Fruit fly (Drosophila melanogaster) whole organism, embryonic: ENCODE measurements around the gene Nin.

Experiments
- Ada2b ChIP-seq: fragments of 200-800 bp; sonication (Bioruptor generic); IDR thresholded peaks from 2 replicates; pipeline ENCODE4 v1.3.6; 2022; ENCODE audit warnings: missing biosample characterization, missing genetic modification characterization
- CG10147 ChIP-seq: fragments of 200-800 bp; sonication (Bioruptor generic); optimal IDR thresholded peaks from 2 replicates; lab custom pipeline; 2019; ENCODE audit warnings: missing biosample characterization, mild to moderate bottlenecking, missing genetic modification characterization, moderate library complexity
- CG10209 ChIP-seq: fragments of 200-800 bp; sonication (Bioruptor generic); optimal IDR thresholded peaks from 3 replicates; lab custom pipeline; 2017; ENCODE audit warnings: missing biosample characterization, mild to moderate bottlenecking, missing genetic modification characterization, missing genetic modification reagents
- CG1024 ChIP-seq: fragments of 200-800 bp; sonication (Bioruptor generic); IDR thresholded peaks from 2 replicates; pipeline ENCODE4 v1.3.6; 2022; ENCODE audit warnings: missing biosample characterization, missing genetic modification characterization
- CG10366 ChIP-seq: fragments of 200-800 bp; sonication (Bioruptor generic); IDR thresholded peaks from 2 replicates; pipeline ENCODE4 v1.3.6; 2022; ENCODE audit warnings: missing biosample characterization, missing genetic modification characterization
- CG10431 ChIP-seq: fragments of 200-800 bp; sonication (Bioruptor generic); optimal IDR thresholded peaks from 3 replicates; lab custom pipeline; 2018; ENCODE audit warnings: missing biosample characterization, mild to moderate bottlenecking, missing genetic modification characterization
- CG10959 ChIP-seq: fragments of 200-800 bp; sonication (Bioruptor generic); IDR thresholded peaks from 2 replicates; pipeline ENCODE4 v1.3.6; 2022; ENCODE audit warnings: missing biosample characterization, missing genetic modification characterization
- CG1233 ChIP-seq: fragments of 200-800 bp; sonication (Bioruptor generic); optimal IDR thresholded peaks from 4 replicates; lab custom pipeline; 2018; ENCODE audit warnings: missing biosample characterization, mild to moderate bottlenecking, missing genetic modification characterization
- CG13775 ChIP-seq: fragments of 200-800 bp; sonication (Bioruptor generic); optimal IDR thresholded peaks from 3 replicates; lab custom pipeline; 2017; ENCODE audit warnings: missing biosample characterization, mild to moderate bottlenecking, missing genetic modification characterization
- CG1602 ChIP-seq: fragments of 200-800 bp; sonication (Bioruptor generic); optimal IDR thresholded peaks from 3 replicates; lab custom pipeline; 2016; ENCODE audit warnings: missing biosample characterization, missing genetic modification characterization
- CG17186 ChIP-seq: fragments of 200-800 bp; sonication (Bioruptor generic); optimal IDR thresholded peaks from 3 replicates; lab custom pipeline; 2017; ENCODE audit warnings: missing biosample characterization, missing genetic modification reagents, missing genetic modification characterization
- CG17829 ChIP-seq: fragments of 200-800 bp; optimal IDR thresholded peaks from 2 replicates; lab custom pipeline; 2019; ENCODE audit warnings: missing biosample characterization, mild to moderate bottlenecking, missing genetic modification characterization, moderate library complexity
- CG18619 ChIP-seq: fragments of 200-800 bp; sonication (Bioruptor generic); optimal IDR thresholded peaks from 3 replicates; lab custom pipeline; 2017; ENCODE audit warnings: missing biosample characterization, mild to moderate bottlenecking, missing genetic modification characterization
- CG3065 ChIP-seq: fragments of 200-800 bp; sonication (Bioruptor generic); optimal IDR thresholded peaks from 2 replicates; lab custom pipeline; 2016; ENCODE audit warnings: missing biosample characterization, missing genetic modification characterization
- CG4404 ChIP-seq: fragments of 200-800 bp; sonication (Bioruptor generic); IDR thresholded peaks from 2 replicates; pipeline ENCODE4 v1.3.6; 2022; ENCODE audit warnings: missing biosample characterization, missing genetic modification characterization
- CG6854 ChIP-seq: fragments of 200-800 bp; sonication (Bioruptor generic); optimal IDR thresholded peaks from 3 replicates; lab custom pipeline; 2017; ENCODE audit warnings: missing biosample characterization, mild to moderate bottlenecking, missing genetic modification characterization
- CG8281 ChIP-seq: fragments of 200-800 bp; sonication (Bioruptor generic); optimal IDR thresholded peaks from 2 replicates; lab custom pipeline; 2018; ENCODE audit warnings: missing biosample characterization, mild to moderate bottlenecking, missing genetic modification characterization, moderate library complexity
- CG8924 ChIP-seq: fragments of 200-800 bp; optimal IDR thresholded peaks from 3 replicates; lab custom pipeline; 2019; ENCODE audit warnings: missing biosample characterization, mild to moderate bottlenecking, missing genetic modification characterization, moderate library complexity
- D ChIP-seq, 2 experiments: fragments of 200-800 bp in 1 of 2; fragments of >200 bp in 1 of 2; sonication (Bioruptor generic) in 1 of 2; optimal IDR thresholded peaks; 2 replicates in 1 of 2; 3 replicates in 1 of 2; lab custom pipeline; 2017; ENCODE audit warnings: mild to moderate bottlenecking in 1 of 2, missing biosample characterization in 1 of 2, missing genetic modification characterization in 1 of 2, missing genetic modification reagents in 1 of 2
- Dip2 ChIP-seq: fragments of 200-800 bp; sonication (Bioruptor generic); IDR thresholded peaks from 2 replicates; pipeline ENCODE4 v1.3.6; 2022; ENCODE audit warnings: missing biosample characterization, missing genetic modification characterization
- Fer3 ChIP-seq: fragments of 200-800 bp; sonication (Bioruptor generic); optimal IDR thresholded peaks from 2 replicates; lab custom pipeline; 2018; ENCODE audit warnings: missing biosample characterization, mild to moderate bottlenecking, missing genetic modification characterization, moderate library complexity
- Hey ChIP-seq: fragments of 200-800 bp; sonication (Bioruptor generic); optimal IDR thresholded peaks from 3 replicates; lab custom pipeline; 2018; ENCODE audit warnings: missing biosample characterization, mild to moderate bottlenecking, missing genetic modification characterization
- HmgD ChIP-seq: fragments of 200-800 bp; sonication (Bioruptor generic); optimal IDR thresholded peaks from 3 replicates; lab custom pipeline; 2016; ENCODE audit warnings: missing biosample characterization, missing genetic modification characterization
- Max ChIP-seq: fragments of 200-800 bp; sonication (Bioruptor generic); optimal IDR thresholded peaks from 2 replicates; lab custom pipeline; 2016; ENCODE audit warnings: missing biosample characterization, mild to moderate bottlenecking, missing genetic modification characterization
- NC2β ChIP-seq: fragments of 200-800 bp; sonication (Bioruptor generic); optimal IDR thresholded peaks from 2 replicates; lab custom pipeline; 2016; ENCODE audit warnings: missing biosample characterization, missing genetic modification characterization
- Poxn ChIP-seq: fragments of 200-800 bp; sonication (Bioruptor generic); IDR thresholded peaks from 2 replicates; pipeline ENCODE4 v1.3.6; 2022; ENCODE audit warnings: missing biosample characterization, missing genetic modification characterization
- Sox102F ChIP-seq: fragments of 200-800 bp; sonication (Bioruptor generic); optimal IDR thresholded peaks from 2 replicates; lab custom pipeline; 2018; ENCODE audit warnings: missing biosample characterization, mild to moderate bottlenecking, missing genetic modification characterization, moderate library complexity
- Trl ChIP-seq, 3 experiments: fragments of >200 bp in 2 of 3; fragments of 200-800 bp in 1 of 3; sonication (Bioruptor generic) in 1 of 3; optimal IDR thresholded peaks; 2 replicates in 1 of 3; 3 replicates in 2 of 3; lab custom pipeline; 2016 to 2017; ENCODE audit warnings: missing biosample characterization in 1 of 3, missing genetic modification characterization in 1 of 3
- bigmax ChIP-seq: fragments of 200-800 bp; sonication (Bioruptor generic); optimal IDR thresholded peaks from 2 replicates; lab custom pipeline; 2018; ENCODE audit warnings: missing biosample characterization, mild to moderate bottlenecking, missing genetic modification characterization
- danr ChIP-seq: fragments of 200-800 bp; sonication (Bioruptor generic); IDR thresholded peaks from 2 replicates; pipeline ENCODE4 v1.3.6; 2022; ENCODE audit warnings: missing biosample characterization, missing genetic modification characterization
- dmrt11E ChIP-seq: fragments of 200-800 bp; sonication (Bioruptor generic); optimal IDR thresholded peaks from 3 replicates; lab custom pipeline; 2018; ENCODE audit warnings: missing biosample characterization, mild to moderate bottlenecking, missing genetic modification characterization, moderate library complexity
- fd3F ChIP-seq: fragments of 200-800 bp; sonication (Bioruptor generic); optimal IDR thresholded peaks from 2 replicates; lab custom pipeline; 2018; ENCODE audit warnings: missing biosample characterization, mild to moderate bottlenecking, missing genetic modification characterization, moderate library complexity
- gcm2 ChIP-seq: fragments of 200-800 bp; sonication (Bioruptor generic); optimal IDR thresholded peaks from 2 replicates; lab custom pipeline; 2016; ENCODE audit warnings: missing biosample characterization, missing genetic modification characterization
- gem ChIP-seq: fragments of 200-800 bp; sonication (Bioruptor generic); optimal IDR thresholded peaks from 2 replicates; lab custom pipeline; 2019; ENCODE audit warnings: missing biosample characterization, mild to moderate bottlenecking, missing genetic modification characterization, moderate library complexity
- grau ChIP-seq: fragments of 200-800 bp; optimal IDR thresholded peaks from 3 replicates; lab custom pipeline; 2019; ENCODE audit warnings: missing biosample characterization, mild to moderate bottlenecking, missing genetic modification characterization, moderate library complexity
- kni ChIP-seq: fragments of 200-800 bp; sonication (Bioruptor generic); optimal IDR thresholded peaks from 3 replicates; lab custom pipeline; 2017; ENCODE audit warnings: mild to moderate bottlenecking, missing biosample characterization, missing genetic modification reagents, missing genetic modification characterization
- lbe ChIP-seq: fragments of 200-800 bp; sonication (Bioruptor generic); optimal IDR thresholded peaks from 2 replicates; lab custom pipeline; 2016; ENCODE audit warnings: missing biosample characterization, mild to moderate bottlenecking, missing genetic modification characterization
- lola ChIP-seq, 3 experiments: fragments of >200 bp in 2 of 3; fragments of 200-800 bp in 1 of 3; sonication (Bioruptor generic) in 1 of 3; optimal IDR thresholded peaks; 2 replicates each; lab custom pipeline; 2017 to 2019; ENCODE audit warnings: missing biosample characterization in 3 of 3, missing genetic modification characterization in 3 of 3, mild to moderate bottlenecking in 1 of 3, moderate library complexity in 1 of 3
- peb ChIP-seq: fragments of 200-800 bp; sonication (Bioruptor generic); IDR thresholded peaks from 2 replicates; pipeline ENCODE4 v1.3.6; 2022; ENCODE audit warnings: missing biosample characterization, missing genetic modification characterization
- salm ChIP-seq: fragments of 200-800 bp; sonication (Bioruptor generic); optimal IDR thresholded peaks from 2 replicates; lab custom pipeline; 2018; ENCODE audit warnings: missing biosample characterization, mild to moderate bottlenecking, missing genetic modification characterization
- sisA ChIP-seq: fragments of 200-800 bp; sonication (Bioruptor generic); IDR thresholded peaks from 2 replicates; pipeline ENCODE4 v1.3.6; 2022; ENCODE audit warnings: missing biosample characterization, missing genetic modification characterization
- slp2 ChIP-seq: fragments of 200-800 bp; sonication (Bioruptor generic); optimal IDR thresholded peaks from 2 replicates; lab custom pipeline; 2016; ENCODE audit warnings: missing biosample characterization, missing genetic modification characterization
- ssp ChIP-seq: fragments of 200-800 bp; sonication (Bioruptor generic); IDR thresholded peaks from 2 replicates; pipeline ENCODE4 v1.3.6; 2022; ENCODE audit warnings: missing biosample characterization, missing genetic modification characterization
- stwl ChIP-seq: fragments of 200-800 bp; sonication (Bioruptor generic); optimal IDR thresholded peaks from 3 replicates; lab custom pipeline; 2018; ENCODE audit warnings: missing biosample characterization, mild to moderate bottlenecking, missing genetic modification characterization, moderate library complexity
- tna ChIP-seq: fragments of 200-800 bp; sonication (Bioruptor generic); IDR thresholded peaks from 2 replicates; pipeline ENCODE4 v1.3.6; 2022; ENCODE audit warnings: missing biosample characterization, missing genetic modification characterization; ENCODE audit not compliant: partially characterized antibody
- trem ChIP-seq: fragments of 200-800 bp; optimal IDR thresholded peaks from 3 replicates; lab custom pipeline; 2019; ENCODE audit warnings: missing biosample characterization, mild to moderate bottlenecking, missing genetic modification characterization, moderate library complexity
- twi ChIP-seq: fragments of 200-800 bp; optimal IDR thresholded peaks from 2 replicates; lab custom pipeline; 2019; ENCODE audit warnings: missing biosample characterization, mild to moderate bottlenecking, missing genetic modification characterization, moderate library complexity
- zen ChIP-seq: fragments of 200-800 bp; sonication (Bioruptor generic); optimal IDR thresholded peaks from 3 replicates; lab custom pipeline; 2018; ENCODE audit warnings: missing biosample characterization, mild to moderate bottlenecking, missing genetic modification characterization, moderate library complexity

Nin gene

dm6 chr2L:5237899-5238566, 40.3 kb downstream of the Nin start (continued):
- TF ChIP-seq fd3F (GFP tag; lab: Kevin White, UChicago) (no peak), CG1602 (GFP tag; lab: Kevin White, UChicago) (peak; percentile 54), Ada2b (GFP tag; lab: Robert Waterston, UW) (no peak), CG10209 (GFP tag; lab: Kevin White, UChicago) (peak; percentile 55), Fer3 (no peak), CG1233 (GFP tag; lab: Kevin White, UChicago) (peak; percentile 49), Max (peak; percentile 28), kni (no peak), gcm2 (GFP tag; lab: Kevin White, UChicago) (no peak), CG8281 (no peak), Sox102F (GFP tag; lab: Kevin White, UChicago) (peak; percentile 56), danr (GFP tag; lab: Robert Waterston, UW) (no peak), trem (tag; lab: Kevin White, UChicago) (peak; percentile 70), NC2β (GFP tag; lab: Kevin White, UChicago) (no peak), gem (tag; lab: Kevin White, UChicago) (peak; percentile 92), CG18619 (no peak), CG1024 (GFP tag; lab: Robert Waterston, UW) (0 out of 2 replicates have a peak, but pooled peaks have one; percentile 19), CG10431 (GFP tag; lab: Kevin White, UChicago) (no peak), twi (tag; lab: Kevin White, UChicago) (no peak), stwl (peak; percentile 31), CG10147 (GFP tag; lab: Kevin White, UChicago) (no peak), salm (no peak), dmrt11E (tag; lab: Kevin White, UChicago) (peak; percentile 94), CG8924 (peak; percentile 81), Dip2 (no peak), D (optimal IDR thresholded peaks at IDR 0.05; lab: Kevin White, UChicago) (no peak), D (GFP tag; optimal IDR thresholded peaks at IDR 0.05; lab: Kevin White, UChicago) (peak; percentile 75), CG10959 (GFP tag; lab: Robert Waterston, UW) (peak; percentile 74), sisA (GFP tag; lab: Robert Waterston, UW) (peak; percentile 45), peb (GFP tag; lab: Robert Waterston, UW) (peak; percentile 45; the same call in 1 of the 2 replicates), CG6854 (GFP tag; lab: Kevin White, UChicago) (no peak), CG10366 (peak; percentile 25; the same call in 1 of the 2 replicates), CG17186 (GFP tag; lab: Kevin White, UChicago) (no peak), grau (tag; lab: Kevin White, UChicago) (peak; percentile 70), bigmax (GFP tag; lab: Kevin White, UChicago) (no peak), CG13775 (peak; percentile 60), HmgD (GFP tag; lab: Kevin White, UChicago) (no peak), Poxn (GFP tag; lab: Robert Waterston, UW) (no peak), tna (GFP tag; lab: Robert Waterston, UW) (no peak), lbe (GFP tag; lab: Kevin White, UChicago) (no peak), slp2 (no peak), ssp (GFP tag; lab: Robert Waterston, UW) (0 out of 2 replicates have a peak, but pooled peaks have one; percentile 30), Trl (optimal IDR thresholded peaks at IDR 0.05; lab: Kevin White, UChicago) (no peak), Trl (GFP tag; optimal IDR thresholded peaks at IDR 0.05; lab: Kevin White, UChicago) (no peak), CG4404 (GFP tag; lab: Robert Waterston, UW) (peak; percentile 43; the same call in 1 of the 2 replicates), CG17829 (tag; lab: Kevin White, UChicago) (peak; percentile 89), CG3065 (no peak), lola (GFP tag; optimal IDR thresholded peaks at IDR 0.05; lab: Kevin White, UChicago) (peak in 1 of 3 experiments; percentile 92), Hey (tag; lab: Kevin White, UChicago) (no peak), zen (tag; lab: Kevin White, UChicago) (peak; percentile 90)
